Worm (Caenorhabditis elegans) whole organism, mixed stage, embryonic: ENCODE measurements around the gene F53E10.5.

Source experiments
- blmp-1 ChIP-seq: fragments of 150-350 bp; optimal IDR thresholded peaks from 2 replicates; lab custom pipeline; 2014; ENCODE audit warnings: missing biosample characterization, missing genetic modification characterization
- ces-1 ChIP-seq: fragments of 150-350 bp; optimal IDR thresholded peaks from 2 replicates; lab custom pipeline; 2014; ENCODE audit warnings: missing biosample characterization, missing genetic modification reagents, missing genetic modification characterization
- nhr-12 ChIP-seq: fragments of 150-350 bp; optimal IDR thresholded peaks from 2 replicates; lab custom pipeline; 2014; ENCODE audit warnings: missing biosample characterization, missing genetic modification characterization
- nhr-237 ChIP-seq: fragments of 150-350 bp; optimal IDR thresholded peaks from 2 replicates; lab custom pipeline; 2014; ENCODE audit warnings: missing biosample characterization, missing genetic modification characterization
- nhr-28 ChIP-seq: fragments of 150-350 bp; optimal IDR thresholded peaks from 2 replicates; lab custom pipeline; 2014; ENCODE audit warnings: missing biosample characterization, missing genetic modification characterization
- snpc-4 ChIP-seq: fragments of 150-350 bp; optimal IDR thresholded peaks from 2 replicates; lab custom pipeline; 2014; ENCODE audit warnings: missing biosample characterization, missing genetic modification characterization
- unc-62 ChIP-seq: fragments of 150-350 bp; optimal IDR thresholded peaks from 2 replicates; lab custom pipeline; 2014; ENCODE audit warnings: missing biosample characterization, missing genetic modification reagents, missing genetic modification characterization
- ztf-11 ChIP-seq: fragments of 150-350 bp; optimal IDR thresholded peaks from 2 replicates; lab custom pipeline; 2014; ENCODE audit warnings: missing biosample characterization, missing genetic modification characterization

ce11 chrV:2639035-2639434, 40.3 kb upstream of the F53E10.5 start, which contains the start of gene W02H5.2:
- TF ChIP-seq ces-1 (GFP tag; lab: Kevin White, UChicago) (no peak), ztf-11 (tag; lab: Kevin White, UChicago) (no peak), snpc-4 (no peak), nhr-237 (tag; lab: Kevin White, UChicago) (no peak), nhr-12 (tag; lab: Kevin White, UChicago) (no peak), nhr-28 (tag; lab: Kevin White, UChicago) (no peak), blmp-1 (tag; lab: Kevin White, UChicago) (no peak), unc-62 (no peak)
